Worm (Caenorhabditis elegans) whole organism, late embryonic: ENCODE data around the gene T26E4.10.
"Not testable (repeated sequence)": the region's sequence is repeated elsewhere in the genome, so short reads cannot be mapped to it uniquely, and the experiment has no call there.

ENCODE experiments used
- C08G9.2 ChIP-seq: sonication (generic microtip); optimal IDR thresholded peaks from 2 replicates; lab custom pipeline; 2016; ENCODE audit warnings: mild to moderate bottlenecking, missing genetic modification characterization, moderate library complexity, missing compliant biosample characterization
- C38D4.7 ChIP-seq: fragments of 200-800 bp; sonication (Bioruptor generic); optimal IDR thresholded peaks from 2 replicates; lab custom pipeline; 2018; ENCODE audit warnings: mild to moderate bottlenecking, missing genetic modification characterization, moderate library complexity, missing compliant biosample characterization
- F13H6.1 ChIP-seq: sonication (generic microtip); optimal IDR thresholded peaks from 2 replicates; lab custom pipeline; 2016; ENCODE audit warnings: missing genetic modification characterization, missing compliant biosample characterization
- K09A11.1 ChIP-seq: sonication (generic microtip); optimal IDR thresholded peaks from 2 replicates; lab custom pipeline; 2017; ENCODE audit warnings: antibody characterized with exemption, mild to moderate bottlenecking, missing genetic modification characterization, missing compliant biosample characterization; ENCODE audit not compliant: insufficient read depth
- Y22D7AL.16 ChIP-seq: sonication (generic microtip); optimal IDR thresholded peaks from 2 replicates; lab custom pipeline; 2016; ENCODE audit warnings: missing genetic modification characterization, missing compliant biosample characterization
- ahr-1 ChIP-seq: sonication (generic microtip); optimal IDR thresholded peaks from 2 replicates; lab custom pipeline; 2016; ENCODE audit warnings: missing genetic modification characterization, missing compliant biosample characterization
- ama-1 ChIP-seq: fragments of 150-350 bp; optimal IDR thresholded peaks from 2 replicates; lab custom pipeline; 2014
- ceh-18 ChIP-seq: sonication (generic microtip); optimal IDR thresholded peaks from 2 replicates; lab custom pipeline; 2016; ENCODE audit warnings: missing genetic modification characterization, missing compliant biosample characterization
- ceh-19 ChIP-seq: fragments of 200-800 bp; sonication (Bioruptor generic); optimal IDR thresholded peaks from 2 replicates; lab custom pipeline; 2018; ENCODE audit warnings: mild to moderate bottlenecking, missing genetic modification characterization, missing compliant biosample characterization
- ceh-2 ChIP-seq: sonication (generic microtip); optimal IDR thresholded peaks from 2 replicates; lab custom pipeline; 2016; ENCODE audit warnings: missing genotype, missing genetic modification characterization, missing compliant biosample characterization
- ceh-30 ChIP-seq: fragments of 150-350 bp; optimal IDR thresholded peaks from 2 replicates; lab custom pipeline; 2014; ENCODE audit warnings: missing biosample characterization, missing genetic modification characterization
- ceh-31 ChIP-seq: sonication (generic microtip); optimal IDR thresholded peaks from 2 replicates; lab custom pipeline; 2016; ENCODE audit warnings: missing genetic modification characterization, missing compliant biosample characterization
- elt-2 ChIP-seq: sonication (generic microtip); optimal IDR thresholded peaks from 2 replicates; lab custom pipeline; 2016; ENCODE audit warnings: missing genetic modification reagents, missing genetic modification characterization, missing compliant biosample characterization
- ets-4 ChIP-seq: sonication (generic microtip); optimal IDR thresholded peaks from 2 replicates; lab custom pipeline; 2016; ENCODE audit warnings: missing genetic modification characterization, missing compliant biosample characterization
- fkh-6 ChIP-seq: sonication (generic microtip); optimal IDR thresholded peaks from 2 replicates; lab custom pipeline; 2016; ENCODE audit warnings: missing genetic modification characterization, missing compliant biosample characterization
- gmeb-2 ChIP-seq: sonication (generic microtip); optimal IDR thresholded peaks from 2 replicates; lab custom pipeline; 2016; ENCODE audit warnings: missing genetic modification characterization, inconsistent platforms, missing compliant biosample characterization
- hlh-15 ChIP-seq: sonication (generic microtip); optimal IDR thresholded peaks from 2 replicates; lab custom pipeline; 2016; ENCODE audit warnings: missing genetic modification characterization, missing compliant biosample characterization
- hlh-6 ChIP-seq: sonication (generic microtip); optimal IDR thresholded peaks from 2 replicates; lab custom pipeline; 2016; ENCODE audit warnings: missing genotype, missing genetic modification characterization, missing compliant biosample characterization
- hlh-8 ChIP-seq: sonication (generic microtip); optimal IDR thresholded peaks from 2 replicates; lab custom pipeline; 2016; ENCODE audit warnings: missing genotype, missing genetic modification characterization, missing compliant biosample characterization
- madf-2 ChIP-seq: sonication (generic microtip); optimal IDR thresholded peaks from 2 replicates; lab custom pipeline; 2017; ENCODE audit warnings: missing genetic modification characterization, missing compliant biosample characterization
- nfya-1 ChIP-seq: sonication (generic microtip); optimal IDR thresholded peaks from 2 replicates; lab custom pipeline; 2017; ENCODE audit warnings: missing genetic modification characterization, mild to moderate bottlenecking, missing compliant biosample characterization, antibody characterized with exemption, moderate library complexity
- nhr-232 ChIP-seq: sonication (generic microtip); optimal IDR thresholded peaks from 2 replicates; lab custom pipeline; 2016; ENCODE audit warnings: missing genetic modification characterization, missing compliant biosample characterization
- npax-4 ChIP-seq: sonication (generic microtip); optimal IDR thresholded peaks from 2 replicates; lab custom pipeline; 2016; ENCODE audit warnings: missing genetic modification characterization, missing compliant biosample characterization
- pag-3 ChIP-seq: sonication (generic microtip); optimal IDR thresholded peaks from 2 replicates; lab custom pipeline; 2016; ENCODE audit warnings: missing compliant biosample characterization, missing genetic modification characterization, borderline replicate concordance
- pax-1 ChIP-seq: fragments of 150-350 bp; optimal IDR thresholded peaks from 2 replicates; lab custom pipeline; 2014; ENCODE audit warnings: missing biosample characterization, missing genetic modification characterization
- pha-2 ChIP-seq: sonication (generic microtip); optimal IDR thresholded peaks from 2 replicates; lab custom pipeline; 2017; ENCODE audit warnings: mild to moderate bottlenecking, missing genetic modification characterization, missing compliant biosample characterization
- pha-4 ChIP-seq: fragments of 150-350 bp; optimal IDR thresholded peaks from 2 replicates; lab custom pipeline; 2018; ENCODE audit warnings: missing biosample characterization, missing genetic modification reagents, missing genetic modification characterization
- rnt-1 ChIP-seq: sonication (generic microtip); optimal IDR thresholded peaks from 2 replicates; lab custom pipeline; 2016; ENCODE audit warnings: missing genetic modification characterization, missing compliant biosample characterization
- sdc-2 ChIP-seq: sonication (generic microtip); optimal IDR thresholded peaks from 2 replicates; lab custom pipeline; 2016; ENCODE audit warnings: missing genotype, missing genetic modification characterization, missing compliant biosample characterization
- sox-2 ChIP-seq: fragments of 200-800 bp; sonication (Bioruptor generic); IDR thresholded peaks from 2 replicates; pipeline ENCODE4 v1.3.6; 2022; ENCODE audit warnings: missing genetic modification reagents, missing genetic modification characterization, missing compliant biosample characterization
- sox-4 ChIP-seq: sonication (generic microtip); optimal IDR thresholded peaks from 2 replicates; lab custom pipeline; 2017; ENCODE audit warnings: mild to moderate bottlenecking, missing genetic modification characterization, inconsistent platforms, missing compliant biosample characterization
- ttx-3 ChIP-seq: sonication (generic microtip); optimal IDR thresholded peaks from 2 replicates; lab custom pipeline; 2016; ENCODE audit warnings: missing genetic modification reagents, missing genetic modification characterization, missing compliant biosample characterization
- unc-3 ChIP-seq, 2 experiments: fragments of 200-800 bp in 1 of 2; sonication (Bioruptor generic) in 1 of 2; sonication (generic microtip) in 1 of 2; conservative IDR thresholded peaks in 1 of 2; optimal IDR thresholded peaks in 1 of 2; 2 replicates each; pipeline versions ENCODE4 v1.3.6 to Lab custom; 2016 to 2022; ENCODE audit warnings: missing compliant biosample characterization in 2 of 2, missing genetic modification characterization in 2 of 2, missing genetic modification reagents in 1 of 2
- unc-42 ChIP-seq: sonication (generic microtip); optimal IDR thresholded peaks from 2 replicates; lab custom pipeline; 2016; ENCODE audit warnings: missing genotype, missing genetic modification characterization, missing compliant biosample characterization
- unc-86 ChIP-seq: sonication (generic microtip); optimal IDR thresholded peaks from 2 replicates; lab custom pipeline; 2016; ENCODE audit warnings: missing genetic modification characterization, missing compliant biosample characterization
- zip-5 ChIP-seq: sonication (generic microtip); optimal IDR thresholded peaks from 2 replicates; lab custom pipeline; 2016; ENCODE audit warnings: missing genetic modification characterization, missing compliant biosample characterization
- ztf-16 ChIP-seq: sonication (generic microtip); optimal IDR thresholded peaks from 2 replicates; lab custom pipeline; 2017; ENCODE audit warnings: missing genetic modification characterization, missing compliant biosample characterization

Gene T26E4.10

ce11 chrV:15757645-15758044 lies 40.4 kb downstream of the T26E4.10 start:
- TF ChIP-seq ceh-19 (no peak), hlh-8 (tag; lab: Kevin White, UChicago) (no peak), hlh-6 (tag; lab: Kevin White, UChicago) (no peak), madf-2 (tag; lab: Kevin White, UChicago) (no peak), ceh-31 (tag; lab: Kevin White, UChicago) (no peak), K09A11.1 (tag; lab: Kevin White, UChicago) (no peak), unc-3 (GFP tag; conservative IDR thresholded peaks at IDR 0.05; lab: Robert Waterston, UW) (no peak), unc-3 (tag; optimal IDR thresholded peaks at IDR 0.05; lab: Kevin White, UChicago) (no peak), ttx-3 (no peak), nhr-232 (tag; lab: Kevin White, UChicago) (no peak), zip-5 (no peak), pax-1 (no peak), sox-2 (GFP tag; lab: Robert Waterston, UW) (no peak)

ce11 chrV:15754731-15755130 lies 43.3 kb downstream of the T26E4.10 start, which contains the start of gene str-8:
Gene str-8 (plus strand): TSS chrV:15755031.
- not testable (repeated sequence) for TF ChIP-seq gmeb-2, sdc-2, hlh-15 (tag; lab: Kevin White, UChicago)
- TF ChIP-seq, all 69 proteins: peak for 0; not testable (repeated sequence) for 69

- TF ChIP-seq fkh-6 (tag; lab: Kevin White, UChicago); ceh-2; sox-4 (tag; lab: Kevin White, UChicago): not testable (repeated sequence)
Observed at ce11 chrV:15752941-15753340, 45.1 kb downstream of the T26E4.10 start, which contains the start of gene str-5. Gene str-5 (plus strand): TSS chrV:15753241.

ce11 chrV:15752049-15752448 lies 46.0 kb downstream of the T26E4.10 start, which contains the start of gene str-43:
Gene str-43 (minus strand): TSS chrV:15752149.
- TF ChIP-seq unc-42 (tag; lab: Kevin White, UChicago) (no peak), Y22D7AL.16 (no peak), pha-4 (tag; lab: Kevin White, UChicago) (no peak), C08G9.2 (no peak), C38D4.7 (GFP tag; lab: Kevin White, UChicago) (no peak), pag-3 (tag; lab: Kevin White, UChicago) (no peak), ceh-30 (tag; lab: Kevin White, UChicago) (no peak), madf-2 (tag; lab: Kevin White, UChicago) (no peak), ama-1 (no peak), nfya-1 (tag; lab: Kevin White, UChicago) (no peak), elt-2 (tag; lab: Kevin White, UChicago) (no peak), F13H6.1 (tag; lab: Kevin White, UChicago) (no peak), rnt-1 (tag; lab: Kevin White, UChicago) (no peak), ahr-1 (tag; lab: Kevin White, UChicago) (no peak), ztf-16 (tag; lab: Kevin White, UChicago) (no peak), ets-4 (tag; lab: Kevin White, UChicago) (no peak), pha-2 (no peak), ceh-18 (tag; lab: Kevin White, UChicago) (no peak), unc-86 (tag; lab: Kevin White, UChicago) (no peak), npax-4 (tag; lab: Kevin White, UChicago) (no peak)
